Worm (Caenorhabditis elegans) whole organism, late embryonic: Measurements from ENCODE around the gene rexd-1.

Experiments used
- hlh-13 ChIP-seq: fragments of 200-800 bp; sonication (Bioruptor generic); optimal IDR thresholded peaks from 2 replicates; lab custom pipeline; 2018; ENCODE audit warnings: mild to moderate bottlenecking, missing genetic modification characterization, missing compliant biosample characterization
- pag-3 ChIP-seq: sonication (generic microtip); optimal IDR thresholded peaks from 2 replicates; lab custom pipeline; 2016; ENCODE audit warnings: missing compliant biosample characterization, missing genetic modification characterization, borderline replicate concordance

DNA sequence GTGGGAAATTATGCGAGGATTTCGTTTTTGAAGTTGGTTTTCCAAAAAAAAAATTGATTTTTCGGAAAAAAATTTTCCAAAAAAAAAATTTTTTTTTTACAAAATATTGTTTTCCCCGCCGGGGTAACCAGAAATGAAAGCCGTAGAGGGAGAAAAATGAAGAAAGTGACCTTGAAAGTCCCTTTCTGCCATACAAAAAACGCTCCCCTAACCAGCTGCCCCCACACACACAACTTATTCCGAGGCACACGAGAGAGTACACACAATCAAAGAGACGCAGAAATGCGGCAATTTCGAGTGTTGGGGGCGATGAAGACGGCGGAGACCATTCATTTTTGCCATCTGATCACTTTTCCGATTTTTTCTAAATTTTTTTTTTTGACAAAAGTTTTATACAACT lies 19.6 kb downstream of the rexd-1 start:
- TF ChIP-seq hlh-13 (GFP tag; lab: Kevin White, UChicago) (no peak), pag-3 (no peak)
